Fruit fly (Drosophila melanogaster) whole organism, embryonic: Measurements from ENCODE around the gene CG43999.

ENCODE experiments used
- Abd-B ChIP-seq: fragments of 200-800 bp; sonication (Bioruptor generic); optimal IDR thresholded peaks from 2 replicates; lab custom pipeline; 2018; ENCODE audit warnings: missing biosample characterization, mild to moderate bottlenecking, missing genetic modification characterization, moderate library complexity
- Antp ChIP-seq: fragments of 200-800 bp; sonication (Bioruptor generic); optimal IDR thresholded peaks from 3 replicates; lab custom pipeline; 2016; ENCODE audit warnings: missing biosample characterization, missing genetic modification characterization
- Atf6 ChIP-seq: fragments of 200-800 bp; sonication (Bioruptor generic); IDR thresholded peaks from 2 replicates; pipeline ENCODE4 v1.3.6; 2022; ENCODE audit warnings: missing biosample characterization, missing genetic modification characterization
- CG12071 ChIP-seq: fragments of 200-800 bp; sonication (Bioruptor generic); optimal IDR thresholded peaks from 3 replicates; lab custom pipeline; 2018; ENCODE audit warnings: missing biosample characterization, mild to moderate bottlenecking, missing genetic modification characterization
- CG12236 ChIP-seq: fragments of 200-800 bp; sonication (Bioruptor generic); optimal IDR thresholded peaks from 2 replicates; lab custom pipeline; 2016; ENCODE audit warnings: missing biosample characterization, missing genetic modification characterization
- CG15269 ChIP-seq: fragments of 200-800 bp; sonication (Bioruptor generic); optimal IDR thresholded peaks from 2 replicates; lab custom pipeline; 2018; ENCODE audit warnings: missing biosample characterization, mild to moderate bottlenecking, missing genetic modification characterization, moderate library complexity
- CG18764 ChIP-seq: fragments of 200-800 bp; sonication (Bioruptor generic); optimal IDR thresholded peaks from 3 replicates; lab custom pipeline; 2016; ENCODE audit warnings: missing biosample characterization, missing genetic modification characterization
- CG2875 ChIP-seq: fragments of 200-800 bp; sonication (Bioruptor generic); optimal IDR thresholded peaks from 2 replicates; lab custom pipeline; 2017; ENCODE audit warnings: missing biosample characterization, mild to moderate bottlenecking, missing genetic modification characterization, missing genetic modification reagents
- CG30431 ChIP-seq: fragments of 200-800 bp; sonication (Bioruptor generic); optimal IDR thresholded peaks from 2 replicates; lab custom pipeline; 2017; ENCODE audit warnings: missing biosample characterization, missing genetic modification characterization
- CG32767 ChIP-seq: fragments of 200-800 bp; sonication (Bioruptor generic); IDR thresholded peaks from 2 replicates; pipeline ENCODE4 v1.3.6; 2022; ENCODE audit warnings: missing biosample characterization, missing genetic modification characterization
- CG34422 ChIP-seq: fragments of 200-800 bp; sonication (Bioruptor generic); IDR thresholded peaks from 3 replicates; pipeline ENCODE4 v1.3.6; 2022; ENCODE audit warnings: missing biosample characterization, missing genetic modification characterization
- CG3838 ChIP-seq: fragments of 200-800 bp; sonication (Bioruptor generic); optimal IDR thresholded peaks from 3 replicates; lab custom pipeline; 2016; ENCODE audit warnings: missing biosample characterization, missing genetic modification characterization
- CG3995 ChIP-seq: fragments of 200-800 bp; sonication (Bioruptor generic); optimal IDR thresholded peaks from 3 replicates; lab custom pipeline; 2016; ENCODE audit warnings: missing biosample characterization, missing genetic modification characterization
- CG43689 ChIP-seq: fragments of 200-800 bp; sonication (Bioruptor generic); IDR thresholded peaks from 2 replicates; pipeline ENCODE4 v1.3.6; 2022; ENCODE audit warnings: missing biosample characterization, missing genetic modification characterization
- CG5245 ChIP-seq: fragments of 200-800 bp; sonication (Bioruptor generic); optimal IDR thresholded peaks from 3 replicates; lab custom pipeline; 2016; ENCODE audit warnings: missing biosample characterization, missing genetic modification characterization
- CG5953 ChIP-seq: fragments of 200-800 bp; sonication (Bioruptor generic); IDR thresholded peaks from 2 replicates; pipeline ENCODE4 v1.3.6; 2022; ENCODE audit warnings: missing biosample characterization, missing genetic modification characterization
- CG6765 ChIP-seq: fragments of 200-800 bp; sonication (Bioruptor generic); optimal IDR thresholded peaks from 3 replicates; lab custom pipeline; 2017; ENCODE audit warnings: missing biosample characterization, mild to moderate bottlenecking, missing genetic modification characterization
- CG8765 ChIP-seq: fragments of 200-800 bp; sonication (Bioruptor generic); IDR thresholded peaks from 2 replicates; pipeline ENCODE4 v1.3.6; 2022; ENCODE audit warnings: missing biosample characterization, missing genetic modification characterization
- CG9876 ChIP-seq: fragments of 200-800 bp; sonication (Bioruptor generic); optimal IDR thresholded peaks from 2 replicates; lab custom pipeline; 2016; ENCODE audit warnings: missing biosample characterization, missing genetic modification characterization
- Dbx ChIP-seq: fragments of 200-800 bp; sonication (Bioruptor generic); IDR thresholded peaks from 3 replicates; pipeline ENCODE4 v1.3.6; 2022; ENCODE audit warnings: missing biosample characterization, missing genetic modification characterization
- Dek ChIP-seq: fragments of 200-800 bp; sonication (Bioruptor generic); optimal IDR thresholded peaks from 3 replicates; lab custom pipeline; 2019; ENCODE audit warnings: missing biosample characterization, mild to moderate bottlenecking, missing genetic modification characterization, moderate library complexity
- Dref ChIP-seq: fragments of 200-800 bp; sonication (Bioruptor generic); IDR thresholded peaks from 2 replicates; pipeline ENCODE4 v1.3.6; 2022; ENCODE audit warnings: missing biosample characterization, missing genetic modification characterization
- Eip74EF ChIP-seq, 2 experiments: fragments of 200-800 bp in 1 of 2; fragments of >200 bp in 1 of 2; sonication (Bioruptor generic) in 1 of 2; optimal IDR thresholded peaks; 2 replicates each; lab custom pipeline; 2017 to 2019; ENCODE audit warnings: missing biosample characterization in 2 of 2, missing genetic modification characterization in 2 of 2, mild to moderate bottlenecking in 1 of 2, moderate library complexity in 1 of 2
- Ets97D ChIP-seq: fragments of 200-800 bp; sonication (Bioruptor generic); optimal IDR thresholded peaks from 3 replicates; lab custom pipeline; 2016; ENCODE audit warnings: missing biosample characterization, missing genetic modification characterization
- GATAe ChIP-seq: fragments of 200-800 bp; sonication (Bioruptor generic); conservative IDR thresholded peaks from 2 replicates; pipeline ENCODE4 v1.3.6; 2022; ENCODE audit warnings: missing biosample characterization, missing genetic modification characterization
- Gug ChIP-seq: fragments of 200-800 bp; sonication (Bioruptor generic); IDR thresholded peaks from 4 replicates; pipeline ENCODE4 v1.3.6; 2022; ENCODE audit warnings: missing biosample characterization, missing genetic modification characterization
- Hey ChIP-seq: fragments of 200-800 bp; sonication (Bioruptor generic); optimal IDR thresholded peaks from 3 replicates; lab custom pipeline; 2018; ENCODE audit warnings: missing biosample characterization, mild to moderate bottlenecking, missing genetic modification characterization
- Hr39 ChIP-seq: fragments of >200 bp; optimal IDR thresholded peaks from 2 replicates; lab custom pipeline; 2017
- MESR4 ChIP-seq: fragments of 200-800 bp; sonication (Bioruptor generic); optimal IDR thresholded peaks from 2 replicates; lab custom pipeline; 2018; ENCODE audit warnings: missing biosample characterization, mild to moderate bottlenecking, missing genetic modification characterization, moderate library complexity
- Meics ChIP-seq: fragments of 200-800 bp; sonication (Bioruptor generic); optimal IDR thresholded peaks from 2 replicates; lab custom pipeline; 2017; ENCODE audit warnings: missing biosample characterization, mild to moderate bottlenecking, missing genetic modification characterization
- Rfx ChIP-seq: fragments of 200-800 bp; sonication (Bioruptor generic); IDR thresholded peaks from 2 replicates; pipeline ENCODE4 v1.3.6; 2022; ENCODE audit warnings: missing biosample characterization, missing genetic modification characterization
- Sox100B ChIP-seq: fragments of 200-800 bp; sonication (Bioruptor generic); optimal IDR thresholded peaks from 3 replicates; lab custom pipeline; 2018; ENCODE audit warnings: missing biosample characterization, mild to moderate bottlenecking, missing genetic modification characterization
- Spps ChIP-seq: fragments of 200-800 bp; sonication (Bioruptor generic); optimal IDR thresholded peaks from 2 replicates; lab custom pipeline; 2018; ENCODE audit warnings: missing biosample characterization, mild to moderate bottlenecking, missing genetic modification characterization
- bab2 ChIP-seq: fragments of 200-800 bp; sonication (Bioruptor generic); optimal IDR thresholded peaks from 2 replicates; lab custom pipeline; 2016; ENCODE audit warnings: missing biosample characterization, missing genetic modification characterization
- corto ChIP-seq: fragments of 200-800 bp; sonication (Bioruptor generic); optimal IDR thresholded peaks from 2 replicates; lab custom pipeline; 2016; ENCODE audit warnings: missing biosample characterization, mild to moderate bottlenecking, missing genetic modification characterization, moderate library complexity
- cwo ChIP-seq: fragments of 200-800 bp; sonication (Bioruptor generic); optimal IDR thresholded peaks from 3 replicates; lab custom pipeline; 2017; ENCODE audit warnings: missing biosample characterization, missing genetic modification characterization, mild to moderate bottlenecking, moderate library complexity, missing genetic modification reagents
- gfzf ChIP-seq: fragments of 200-800 bp; sonication (Bioruptor generic); optimal IDR thresholded peaks from 2 replicates; lab custom pipeline; 2016; ENCODE audit warnings: missing biosample characterization, mild to moderate bottlenecking, missing genetic modification characterization, moderate library complexity
- ham ChIP-seq: fragments of 200-800 bp; sonication (Bioruptor generic); IDR thresholded peaks from 2 replicates; pipeline ENCODE4 v1.3.6; 2022; ENCODE audit warnings: missing biosample characterization, missing genetic modification characterization
- ind ChIP-seq: fragments of 200-800 bp; sonication (Bioruptor generic); optimal IDR thresholded peaks from 3 replicates; lab custom pipeline; 2016; ENCODE audit warnings: missing biosample characterization, missing genetic modification characterization
- insv ChIP-seq, 2 experiments: fragments of 200-800 bp; sonication (Bioruptor generic); optimal IDR thresholded peaks; 3 replicates each; lab custom pipeline; 2016 to 2018; ENCODE audit warnings: missing biosample characterization in 2 of 2, missing genetic modification characterization in 2 of 2
- kah ChIP-seq: fragments of 200-800 bp; sonication (Bioruptor generic); optimal IDR thresholded peaks from 2 replicates; lab custom pipeline; 2018; ENCODE audit warnings: missing biosample characterization, mild to moderate bottlenecking, missing genetic modification characterization
- nerfin-2 ChIP-seq: fragments of 200-800 bp; sonication (Bioruptor generic); IDR thresholded peaks from 2 replicates; pipeline ENCODE4 v1.3.6; 2022; ENCODE audit warnings: missing biosample characterization, missing genetic modification characterization; ENCODE audit not compliant: partially characterized antibody
- nmo ChIP-seq: fragments of 200-800 bp; sonication (Bioruptor generic); optimal IDR thresholded peaks from 2 replicates; lab custom pipeline; 2018; ENCODE audit warnings: missing biosample characterization, mild to moderate bottlenecking, missing genetic modification characterization, moderate library complexity
- pros ChIP-seq: fragments of 200-800 bp; sonication (Bioruptor generic); optimal IDR thresholded peaks from 3 replicates; lab custom pipeline; 2019; ENCODE audit warnings: missing biosample characterization, mild to moderate bottlenecking, missing genetic modification characterization, moderate library complexity
- scrt ChIP-seq: fragments of 200-800 bp; sonication (Bioruptor generic); optimal IDR thresholded peaks from 2 replicates; lab custom pipeline; 2018; ENCODE audit warnings: missing biosample characterization, mild to moderate bottlenecking, missing genetic modification characterization, moderate library complexity
- stc ChIP-seq: fragments of 200-800 bp; sonication (Bioruptor generic); IDR thresholded peaks from 2 replicates; pipeline ENCODE4 v1.3.6; 2022; ENCODE audit warnings: missing biosample characterization, missing genetic modification characterization
- tap ChIP-seq: fragments of 200-800 bp; optimal IDR thresholded peaks from 3 replicates; lab custom pipeline; 2019; ENCODE audit warnings: missing biosample characterization, mild to moderate bottlenecking, missing genetic modification characterization, moderate library complexity
- tgo ChIP-seq: fragments of 200-800 bp; sonication (Bioruptor generic); IDR thresholded peaks from 3 replicates; pipeline ENCODE4 v1.3.6; 2022; ENCODE audit warnings: missing biosample characterization, missing genetic modification characterization
- trh ChIP-seq: fragments of 200-800 bp; sonication (Bioruptor generic); optimal IDR thresholded peaks from 2 replicates; lab custom pipeline; 2016; ENCODE audit warnings: missing biosample characterization, missing genetic modification characterization
- unpg ChIP-seq: fragments of 200-800 bp; sonication (Bioruptor generic); optimal IDR thresholded peaks from 3 replicates; lab custom pipeline; 2018; ENCODE audit warnings: missing biosample characterization, mild to moderate bottlenecking, missing genetic modification characterization, moderate library complexity
- vnd ChIP-seq: fragments of 200-800 bp; sonication (Bioruptor generic); IDR thresholded peaks from 3 replicates; pipeline ENCODE4 v1.3.6; 2022; ENCODE audit warnings: missing biosample characterization, missing genetic modification characterization; ENCODE audit not compliant: partially characterized antibody
- wek ChIP-seq: fragments of 200-800 bp; sonication (Bioruptor generic); optimal IDR thresholded peaks from 3 replicates; lab custom pipeline; 2018; ENCODE audit warnings: missing biosample characterization, mild to moderate bottlenecking, missing genetic modification characterization, moderate library complexity

Gene CG43999

dm6 chr3R:23889922-23890321 is 38.9 kb downstream of the CG43999 start, which contains the start of gene Pli (continued):
- TF ChIP-seq CG15269, result no peak
- peak; percentile 73 for TF ChIP-seq kah (GFP tag; lab: Kevin White, UChicago)
- no peak for TF ChIP-seq CG30431 (GFP tag; lab: Kevin White, UChicago)
- no peak for TF ChIP-seq ind (GFP tag; lab: Kevin White, UChicago)
- TF ChIP-seq CG3995 (GFP tag; lab: Kevin White, UChicago), result peak; percentile 85
- TF ChIP-seq corto (GFP tag; lab: Kevin White, UChicago), result no peak
- peak; percentile 68 for TF ChIP-seq nmo (GFP tag; lab: Kevin White, UChicago)
- peak; percentile 99 for TF ChIP-seq gfzf
- peak in 1 of 2 experiments; percentile 48 for TF ChIP-seq insv (GFP tag; optimal IDR thresholded peaks at IDR 0.05; lab: Kevin White, UChicago)
- no peak for TF ChIP-seq ham (GFP tag; lab: Robert Waterston, UW)
- no peak for TF ChIP-seq CG6765 (GFP tag; lab: Kevin White, UChicago)
- no peak for TF ChIP-seq CG8765 (GFP tag; lab: Robert Waterston, UW)
- TF ChIP-seq Sox100B (GFP tag; lab: Kevin White, UChicago), result no peak
- no peak for TF ChIP-seq CG12236
- no peak for TF ChIP-seq CG2875 (GFP tag; lab: Kevin White, UChicago)
- TF ChIP-seq Rfx (GFP tag; lab: Robert Waterston, UW), result no peak
- TF ChIP-seq scrt (GFP tag; lab: Kevin White, UChicago), result peak; percentile 30
- TF ChIP-seq bab2, result no peak
- no peak for TF ChIP-seq Hr39 (lab: Kevin White, UChicago)
- no peak for TF ChIP-seq Dref (GFP tag; lab: Robert Waterston, UW)
- TF ChIP-seq tgo (GFP tag; lab: Robert Waterston, UW), result no peak
- no peak for TF ChIP-seq vnd (GFP tag; lab: Robert Waterston, UW)
- no peak for TF ChIP-seq Dbx (GFP tag; lab: Robert Waterston, UW)
- TF ChIP-seq trh, result no peak
- TF ChIP-seq Meics (GFP tag; lab: Kevin White, UChicago), result no peak
- TF ChIP-seq Atf6 (GFP tag; lab: Robert Waterston, UW), result no peak
- TF ChIP-seq CG5953 (GFP tag; lab: Robert Waterston, UW), result no peak
- no peak for TF ChIP-seq stc (GFP tag; lab: Robert Waterston, UW)
- TF ChIP-seq unpg (GFP tag; lab: Kevin White, UChicago), result peak; percentile 21
- TF ChIP-seq cwo (GFP tag; lab: Kevin White, UChicago), result no peak
- TF ChIP-seq Dek (tag; lab: Kevin White, UChicago), result peak; percentile 36
- peak in 1 of 2 experiments; percentile 40 for TF ChIP-seq Eip74EF (GFP tag; optimal IDR thresholded peaks at IDR 0.05; lab: Kevin White, UChicago)
- no peak for TF ChIP-seq CG9876 (GFP tag; lab: Kevin White, UChicago)
- TF ChIP-seq Hey (tag; lab: Kevin White, UChicago), result no peak
- no peak for TF ChIP-seq CG12071 (GFP tag; lab: Kevin White, UChicago)
- TF ChIP-seq CG43689, result no peak
- no peak for TF ChIP-seq CG32767 (GFP tag; lab: Robert Waterston, UW)
- TF ChIP-seq Abd-B (GFP tag; lab: Kevin White, UChicago), result no peak
- TF ChIP-seq nerfin-2, result no peak
- no peak for TF ChIP-seq Spps (tag; lab: Kevin White, UChicago)
- TF ChIP-seq CG18764 (GFP tag; lab: Kevin White, UChicago), result no peak
- no peak for TF ChIP-seq CG34422 (GFP tag; lab: Robert Waterston, UW)
- no peak for TF ChIP-seq tap (tag; lab: Kevin White, UChicago)
- no peak for TF ChIP-seq GATAe
- peak; percentile 28 for TF ChIP-seq MESR4 (GFP tag; lab: Kevin White, UChicago)
- TF ChIP-seq Gug (GFP tag; lab: Robert Waterston, UW), result no peak
- no peak for TF ChIP-seq CG5245 (GFP tag; lab: Kevin White, UChicago)
- no peak for TF ChIP-seq CG3838 (GFP tag; lab: Kevin White, UChicago)
- no peak for TF ChIP-seq wek (GFP tag; lab: Kevin White, UChicago)
- TF ChIP-seq pros, result no peak
- TF ChIP-seq Ets97D, result peak; percentile 62
- no peak for TF ChIP-seq Antp
